Worm (Caenorhabditis elegans) whole organism, L1 larva: ENCODE measurements around the gene vps-39.

Source experiments
- ama-1 ChIP-seq: fragments of 150-350 bp; optimal IDR thresholded peaks from 2 replicates; lab custom pipeline; 2014
- fos-1 ChIP-seq: fragments of 150-350 bp; optimal IDR thresholded peaks from 2 replicates; lab custom pipeline; 2014; ENCODE audit warnings: missing biosample characterization, missing genetic modification characterization
- mef-2 ChIP-seq: fragments of 150-350 bp; optimal IDR thresholded peaks from 2 replicates; lab custom pipeline; 2014; ENCODE audit warnings: missing biosample characterization, missing genetic modification characterization
- nhr-11 ChIP-seq: fragments of 150-350 bp; optimal IDR thresholded peaks from 2 replicates; lab custom pipeline; 2014; ENCODE audit warnings: missing biosample characterization, missing genetic modification characterization
- nhr-28 ChIP-seq: fragments of 150-350 bp; optimal IDR thresholded peaks from 2 replicates; lab custom pipeline; 2014; ENCODE audit warnings: missing biosample characterization, missing genetic modification characterization
- unc-30 ChIP-seq: sonication (generic microtip); optimal IDR thresholded peaks from 2 replicates; lab custom pipeline; 2017; ENCODE audit warnings: missing biosample characterization, missing genetic modification characterization
- zip-4 ChIP-seq: fragments of 200-800 bp; sonication (Bioruptor generic); optimal IDR thresholded peaks from 2 replicates; lab custom pipeline; 2018; ENCODE audit warnings: mild to moderate bottlenecking, missing genetic modification characterization, moderate library complexity, missing compliant biosample characterization
- ztf-11 ChIP-seq, 2 experiments: sonication (generic microtip); optimal IDR thresholded peaks; 2 replicates each; lab custom pipeline; 2016 to 2017; ENCODE audit warnings: missing genetic modification characterization in 2 of 2, missing biosample characterization in 1 of 2, missing compliant biosample characterization in 1 of 2

- TF ChIP-seq nhr-28 (tag; lab: Kevin White, UChicago) (no peak), ama-1 (lab: Kevin White, UChicago) (no peak), nhr-11 (tag; lab: Kevin White, UChicago) (no peak), ztf-11 (tag; optimal IDR thresholded peaks at IDR 0.05; lab: Kevin White, UChicago) (no peak), zip-4 (GFP tag; lab: Kevin White, UChicago) (no peak), fos-1 (tag; lab: Kevin White, UChicago) (no peak), unc-30 (tag; lab: Kevin White, UChicago) (no peak), mef-2 (tag; lab: Kevin White, UChicago) (no peak)
Measured at ce11 chrV:14005812-14006211, 32.4 kb downstream of the vps-39 start, which contains the start of gene ric-7.
